Worm (Caenorhabditis elegans) whole organism, young adult: ENCODE measurements around the gene R11F4.1.

ENCODE experiments used
- C06A6.2 ChIP-seq: fragments of 200-800 bp; sonication (Bioruptor generic); conservative IDR thresholded peaks from 2 replicates; pipeline ENCODE4 v1.3.6; 2022; ENCODE audit warnings: missing genetic modification characterization, missing compliant biosample characterization
- F33H1.4 ChIP-seq: fragments of 200-800 bp; sonication (Bioruptor generic); IDR thresholded peaks from 2 replicates; pipeline ENCODE4 v1.3.6; 2022; ENCODE audit warnings: missing genetic modification reagents, missing genetic modification characterization, missing compliant biosample characterization
- K11D2.4 ChIP-seq: fragments of 200-800 bp; sonication (Bioruptor generic); IDR thresholded peaks from 2 replicates; pipeline ENCODE4 v1.3.6; 2022; ENCODE audit warnings: missing genetic modification reagents, missing genetic modification characterization, missing compliant biosample characterization
- K12H6.12 ChIP-seq: fragments of 200-800 bp; sonication (Bioruptor generic); optimal IDR thresholded peaks from 2 replicates; lab custom pipeline; 2018; ENCODE audit warnings: mild to moderate bottlenecking, missing genetic modification characterization, missing compliant biosample characterization
- Y53G8AR.9 ChIP-seq: fragments of 200-800 bp; sonication (Bioruptor generic); conservative IDR thresholded peaks from 2 replicates; pipeline ENCODE4 v1.3.6; 2022; ENCODE audit warnings: missing genetic modification reagents, missing genetic modification characterization, missing compliant biosample characterization
- Y67H2A.10 ChIP-seq: fragments of 200-800 bp; sonication (Bioruptor generic); conservative IDR thresholded peaks from 2 replicates; pipeline ENCODE4 v1.3.6; 2022; ENCODE audit warnings: missing genetic modification reagents, missing genetic modification characterization, missing compliant biosample characterization
- aptf-2 ChIP-seq: fragments of 200-800 bp; sonication (Bioruptor generic); conservative IDR thresholded peaks from 2 replicates; pipeline ENCODE4 v1.3.6; 2022; ENCODE audit warnings: missing genetic modification reagents, missing genetic modification characterization, missing compliant biosample characterization
- attf-3 ChIP-seq: fragments of 200-800 bp; sonication (Bioruptor generic); conservative IDR thresholded peaks from 2 replicates; pipeline ENCODE4 v1.3.6; 2022; ENCODE audit warnings: missing genetic modification reagents, missing genetic modification characterization, missing compliant biosample characterization
- attf-5 ChIP-seq: fragments of 200-800 bp; sonication (Bioruptor generic); optimal IDR thresholded peaks from 2 replicates; lab custom pipeline; 2018; ENCODE audit warnings: mild to moderate bottlenecking, missing genetic modification characterization, missing compliant biosample characterization
- bed-1 ChIP-seq: fragments of 200-800 bp; sonication (Bioruptor generic); IDR thresholded peaks from 2 replicates; pipeline ENCODE4 v1.3.6; 2022; ENCODE audit warnings: missing genetic modification reagents, missing genetic modification characterization, missing compliant biosample characterization
- bed-2 ChIP-seq: fragments of 200-800 bp; sonication (Bioruptor generic); IDR thresholded peaks from 2 replicates; pipeline ENCODE4 v1.3.6; 2022; ENCODE audit warnings: missing genetic modification reagents, missing genetic modification characterization, missing compliant biosample characterization
- cebp-1 ChIP-seq, 2 experiments: fragments of 200-800 bp in 1 of 2; sonication (Bioruptor generic) in 1 of 2; sonication (generic microtip) in 1 of 2; IDR thresholded peaks in 1 of 2; optimal IDR thresholded peaks in 1 of 2; 2 replicates each; pipeline versions ENCODE4 v1.3.6 to Lab custom; 2017 to 2022; ENCODE audit warnings: missing compliant biosample characterization in 2 of 2, missing genetic modification characterization in 2 of 2, mild to moderate bottlenecking in 1 of 2, missing genetic modification reagents in 1 of 2, moderate library complexity in 1 of 2
- ceh-100 ChIP-seq: fragments of 200-800 bp; sonication (Bioruptor generic); IDR thresholded peaks from 2 replicates; pipeline ENCODE4 v1.3.6; 2022; ENCODE audit warnings: missing genetic modification reagents, missing genetic modification characterization, missing compliant biosample characterization
- ceh-91 ChIP-seq: fragments of 200-800 bp; sonication (Bioruptor generic); IDR thresholded peaks from 2 replicates; pipeline ENCODE4 v1.3.6; 2022; ENCODE audit warnings: missing genetic modification reagents, missing genetic modification characterization, missing compliant biosample characterization
- dox-1 ChIP-seq: fragments of 200-800 bp; sonication (Bioruptor generic); IDR thresholded peaks from 2 replicates; pipeline ENCODE4 v1.3.6; 2022; ENCODE audit warnings: missing genetic modification reagents, missing genetic modification characterization, missing compliant biosample characterization
- egrh-3 ChIP-seq: fragments of 200-800 bp; sonication (Bioruptor generic); IDR thresholded peaks from 2 replicates; pipeline ENCODE4 v1.3.6; 2022; ENCODE audit warnings: missing genetic modification reagents, missing genetic modification characterization, missing compliant biosample characterization
- hmg-1.2 ChIP-seq: fragments of 200-800 bp; sonication (Bioruptor generic); IDR thresholded peaks from 2 replicates; pipeline ENCODE4 v1.3.6; 2022; ENCODE audit warnings: missing genetic modification reagents, missing genetic modification characterization, missing compliant biosample characterization
- hsf-1 ChIP-seq: fragments of 200-800 bp; sonication (Bioruptor generic); IDR thresholded peaks from 2 replicates; pipeline ENCODE4 v1.3.6; 2022; ENCODE audit warnings: missing genetic modification reagents, missing genetic modification characterization, missing compliant biosample characterization
- let-526 ChIP-seq: fragments of 200-800 bp; sonication (Bioruptor generic); IDR thresholded peaks from 2 replicates; pipeline ENCODE4 v1.3.6; 2022; ENCODE audit warnings: missing genetic modification reagents, missing genetic modification characterization, missing compliant biosample characterization
- let-607 ChIP-seq, 2 experiments: fragments of 200-800 bp in 1 of 2; sonication (Bioruptor generic) in 1 of 2; sonication (generic microtip) in 1 of 2; optimal IDR thresholded peaks; 2 replicates each; lab custom pipeline; 2016 to 2018; ENCODE audit warnings: mild to moderate bottlenecking in 2 of 2, missing compliant biosample characterization in 2 of 2, missing genetic modification characterization in 2 of 2, moderate library complexity in 2 of 2, missing genotype in 1 of 2
- lin-40 ChIP-seq: sonication (generic microtip); optimal IDR thresholded peaks from 2 replicates; lab custom pipeline; 2016; ENCODE audit warnings: missing genetic modification characterization, mild to moderate bottlenecking, missing compliant biosample characterization, missing genotype, missing genetic modification reagents
- lin-54 ChIP-seq: fragments of 200-800 bp; sonication (Bioruptor generic); optimal IDR thresholded peaks from 2 replicates; lab custom pipeline; 2018; ENCODE audit warnings: mild to moderate bottlenecking, missing genetic modification characterization, missing compliant biosample characterization
- lir-1 ChIP-seq: fragments of 200-800 bp; sonication (Bioruptor generic); conservative IDR thresholded peaks from 2 replicates; pipeline ENCODE4 v1.3.6; 2022; ENCODE audit warnings: missing genetic modification reagents, missing genetic modification characterization, missing compliant biosample characterization
- madf-3 ChIP-seq: fragments of 200-800 bp; sonication (Bioruptor generic); IDR thresholded peaks from 2 replicates; pipeline ENCODE4 v1.3.6; 2022; ENCODE audit warnings: missing genetic modification reagents, missing genetic modification characterization, missing compliant biosample characterization
- mcd-1 ChIP-seq: fragments of 200-800 bp; sonication (Bioruptor generic); IDR thresholded peaks from 2 replicates; pipeline ENCODE4 v1.3.6; 2022; ENCODE audit warnings: missing genetic modification reagents, missing genetic modification characterization, missing compliant biosample characterization
- nfyb-1 ChIP-seq: fragments of 200-800 bp; sonication (Bioruptor generic); IDR thresholded peaks from 2 replicates; pipeline ENCODE4 v1.3.6; 2022; ENCODE audit warnings: missing genetic modification reagents, missing genetic modification characterization, missing compliant biosample characterization
- nhr-80 ChIP-seq: sonication (generic microtip); optimal IDR thresholded peaks from 2 replicates; lab custom pipeline; 2016; ENCODE audit warnings: missing genetic modification characterization, missing compliant biosample characterization
- pbrm-1 ChIP-seq: fragments of 200-800 bp; sonication (Bioruptor generic); IDR thresholded peaks from 2 replicates; pipeline ENCODE4 v1.3.6; 2022; ENCODE audit warnings: missing genetic modification reagents, missing genetic modification characterization, missing compliant biosample characterization
- rcor-1 ChIP-seq: fragments of 200-800 bp; sonication (Bioruptor generic); IDR thresholded peaks from 2 replicates; pipeline ENCODE4 v1.3.6; 2022; ENCODE audit warnings: missing genetic modification reagents, missing genetic modification characterization, missing compliant biosample characterization
- sea-2 ChIP-seq: fragments of 200-800 bp; sonication (Bioruptor generic); IDR thresholded peaks from 2 replicates; pipeline ENCODE4 v1.3.6; 2022; ENCODE audit warnings: missing genetic modification characterization, missing compliant biosample characterization
- tbp1 ChIP-seq: fragments of 200-800 bp; sonication (Bioruptor generic); optimal IDR thresholded peaks from 2 replicates; lab custom pipeline; 2018; ENCODE audit warnings: mild to moderate bottlenecking, missing genetic modification characterization, missing compliant biosample characterization
- xnd-1 ChIP-seq: sonication (generic microtip); optimal IDR thresholded peaks from 2 replicates; lab custom pipeline; 2016; ENCODE audit warnings: missing genotype, missing genetic modification reagents, missing genetic modification characterization, missing compliant biosample characterization
- ztf-26 ChIP-seq: sonication (generic microtip); optimal IDR thresholded peaks from 2 replicates; lab custom pipeline; 2017; ENCODE audit warnings: missing genetic modification characterization, missing compliant biosample characterization
- ztf-28 ChIP-seq: fragments of 200-800 bp; sonication (Bioruptor generic); IDR thresholded peaks from 2 replicates; pipeline ENCODE4 v1.3.6; 2022; ENCODE audit warnings: missing genetic modification reagents, missing genetic modification characterization, missing compliant biosample characterization

R11F4.1 gene

DNA sequence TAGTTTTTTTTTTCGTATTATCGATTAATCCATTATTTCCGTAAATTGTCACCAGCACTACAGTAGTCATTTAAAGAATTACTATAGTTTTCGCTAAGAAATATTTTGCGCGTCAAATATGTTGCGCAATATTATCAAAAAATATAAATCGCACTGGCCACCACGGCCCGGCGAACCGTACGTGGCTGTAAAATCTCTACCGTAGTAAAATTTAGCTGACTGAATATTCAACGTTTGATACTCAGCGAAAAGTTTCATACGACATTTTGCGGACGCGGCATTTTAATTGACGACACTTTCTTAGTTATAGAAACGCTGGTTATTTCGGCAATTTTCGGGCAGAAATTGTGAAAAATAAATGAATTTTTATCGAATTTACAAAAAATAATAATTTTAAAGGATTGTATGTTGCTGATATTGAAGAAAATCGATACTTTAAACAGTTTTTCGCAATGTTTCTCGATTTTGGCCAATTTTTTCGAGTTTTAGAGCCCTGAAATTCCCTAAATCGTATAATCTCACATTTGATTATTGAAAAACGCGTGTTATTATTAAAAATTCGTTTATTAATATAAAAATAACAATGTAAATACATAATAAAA is 43.8 kb upstream of the R11F4.1 start (continued):
- TF ChIP-seq bed-1 (GFP tag; lab: Robert Waterston, UW) = peak; percentile 96
- TF ChIP-seq madf-3 (GFP tag; lab: Robert Waterston, UW) = peak; percentile 98
- TF ChIP-seq nfyb-1 (GFP tag; lab: Robert Waterston, UW) = peak; percentile 99
- peak; percentile 99 for TF ChIP-seq mcd-1
- peak; percentile 97 for TF ChIP-seq C06A6.2 (GFP tag; lab: Robert Waterston, UW)
- peak; percentile 51 for TF ChIP-seq tbp1 (GFP tag; lab: Kevin White, UChicago)
- peak; percentile 100 for TF ChIP-seq hmg-1.2
- TF ChIP-seq xnd-1 (tag; lab: Kevin White, UChicago) = peak; percentile 71
- TF ChIP-seq sea-2 (GFP tag; lab: Robert Waterston, UW) = peak; percentile 93
- peak; percentile 90 for TF ChIP-seq hsf-1 (GFP tag; lab: Robert Waterston, UW)
- peak; percentile 26 for TF ChIP-seq K12H6.12 (tag; lab: Kevin White, UChicago)

DNA sequence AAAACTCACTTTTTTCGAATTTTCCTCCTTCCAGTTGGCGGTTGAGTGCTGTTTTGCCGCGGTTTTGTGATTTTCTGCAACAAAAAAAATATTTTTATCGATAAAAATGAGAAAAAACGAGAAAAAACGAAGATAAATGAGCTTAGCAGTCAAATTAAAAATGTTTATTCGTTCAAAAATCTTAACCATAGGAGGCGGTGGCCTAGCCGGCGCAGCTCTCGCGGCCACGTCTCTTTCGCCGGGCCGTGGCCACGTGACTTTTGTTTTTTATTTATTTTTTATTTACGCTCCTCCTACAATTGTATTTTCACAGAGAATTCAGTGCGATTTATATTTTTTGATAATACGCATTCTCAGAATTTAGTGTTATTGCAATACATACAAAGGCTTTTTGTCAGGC is 42.1 kb upstream of the R11F4.1 start:
- TF ChIP-seq rcor-1 (GFP tag; lab: Robert Waterston, UW) (peak; percentile 44), let-526 (GFP tag; lab: Robert Waterston, UW) (0 out of 2 replicates have a peak, but pooled peaks have one; percentile 50), lir-1 (peak; percentile 55; the same call in 1 of the 2 replicates), nhr-80 (tag; lab: Kevin White, UChicago) (peak; percentile 7), C06A6.2 (GFP tag; lab: Robert Waterston, UW) (0 out of 2 replicates have a peak, but pooled peaks have one; percentile 18), dox-1 (GFP tag; lab: Robert Waterston, UW) (peak; percentile 91), F33H1.4 (GFP tag; lab: Robert Waterston, UW) (peak; percentile 55; the same call in 1 of the 2 replicates), ceh-91 (0 out of 2 replicates have a peak, but pooled peaks have one; percentile 33), K11D2.4 (GFP tag; lab: Robert Waterston, UW) (peak; percentile 85), attf-3 (GFP tag; lab: Robert Waterston, UW) (peak; percentile 45; the same call in 1 of the 2 replicates), ceh-100 (0 out of 2 replicates have a peak, but pooled peaks have one; percentile 40), mcd-1 (peak; percentile 85), bed-2 (GFP tag; lab: Robert Waterston, UW) (peak; percentile 74), Y53G8AR.9 (GFP tag; lab: Robert Waterston, UW) (peak; percentile 47; the same call in 1 of the 2 replicates), hmg-1.2 (peak; percentile 97), aptf-2 (GFP tag; lab: Robert Waterston, UW) (0 out of 2 replicates have a peak, but pooled peaks have one; percentile 24), let-607 (tag; optimal IDR thresholded peaks at IDR 0.05; lab: Kevin White, UChicago) (peak in 1 of 2 experiments; percentile 55), lin-54 (peak; percentile 34), ztf-28 (GFP tag; lab: Robert Waterston, UW) (0 out of 2 replicates have a peak, but pooled peaks have one; percentile 37), ztf-26 (tag; lab: Kevin White, UChicago) (peak; percentile 5), lin-40 (tag; lab: Kevin White, UChicago) (peak; percentile 18), attf-5 (GFP tag; lab: Kevin White, UChicago) (peak; percentile 32), Y67H2A.10 (peak; percentile 78), cebp-1 (GFP tag; IDR thresholded peaks at IDR 0.05; lab: Robert Waterston, UW) (peak; percentile 69), cebp-1 (tag; optimal IDR thresholded peaks at IDR 0.05; lab: Kevin White, UChicago) (peak; percentile 20), nfyb-1 (GFP tag; lab: Robert Waterston, UW) (peak; percentile 83), egrh-3 (peak; percentile 54; the same call in 1 of the 2 replicates), pbrm-1 (GFP tag; lab: Robert Waterston, UW) (peak; percentile 60; the same call in 1 of the 2 replicates)
